Worm (Caenorhabditis elegans) whole organism, L2 larva: ENCODE data around the gene pes-10.

ENCODE experiments used
- elt-1 ChIP-seq: fragments of 150-350 bp; optimal IDR thresholded peaks from 2 replicates; lab custom pipeline; 2014; ENCODE audit warnings: missing biosample characterization, missing genetic modification characterization
- nhr-10 ChIP-seq: sonication (generic microtip); optimal IDR thresholded peaks from 2 replicates; lab custom pipeline; 2017; ENCODE audit warnings: missing biosample characterization, missing genetic modification characterization
- nhr-6 ChIP-seq: fragments of 150-350 bp; optimal IDR thresholded peaks from 2 replicates; lab custom pipeline; 2014; ENCODE audit warnings: missing biosample characterization, missing genetic modification characterization
- snpc-4 ChIP-seq: fragments of 150-350 bp; optimal IDR thresholded peaks from 2 replicates; lab custom pipeline; 2014; ENCODE audit warnings: missing biosample characterization, missing genetic modification characterization
- unc-39 ChIP-seq: fragments of 150-350 bp; optimal IDR thresholded peaks from 2 replicates; lab custom pipeline; 2014; ENCODE audit warnings: missing biosample characterization, missing genetic modification characterization
- ztf-1 ChIP-seq: fragments of 200-800 bp; sonication (Bioruptor generic); conservative IDR thresholded peaks from 2 replicates; pipeline ENCODE4 v1.3.6; 2022; ENCODE audit warnings: missing genetic modification characterization, missing compliant biosample characterization
- ztf-4 ChIP-seq: fragments of 150-350 bp; optimal IDR thresholded peaks from 2 replicates; lab custom pipeline; 2014; ENCODE audit warnings: missing biosample characterization, missing genetic modification characterization

DNA sequence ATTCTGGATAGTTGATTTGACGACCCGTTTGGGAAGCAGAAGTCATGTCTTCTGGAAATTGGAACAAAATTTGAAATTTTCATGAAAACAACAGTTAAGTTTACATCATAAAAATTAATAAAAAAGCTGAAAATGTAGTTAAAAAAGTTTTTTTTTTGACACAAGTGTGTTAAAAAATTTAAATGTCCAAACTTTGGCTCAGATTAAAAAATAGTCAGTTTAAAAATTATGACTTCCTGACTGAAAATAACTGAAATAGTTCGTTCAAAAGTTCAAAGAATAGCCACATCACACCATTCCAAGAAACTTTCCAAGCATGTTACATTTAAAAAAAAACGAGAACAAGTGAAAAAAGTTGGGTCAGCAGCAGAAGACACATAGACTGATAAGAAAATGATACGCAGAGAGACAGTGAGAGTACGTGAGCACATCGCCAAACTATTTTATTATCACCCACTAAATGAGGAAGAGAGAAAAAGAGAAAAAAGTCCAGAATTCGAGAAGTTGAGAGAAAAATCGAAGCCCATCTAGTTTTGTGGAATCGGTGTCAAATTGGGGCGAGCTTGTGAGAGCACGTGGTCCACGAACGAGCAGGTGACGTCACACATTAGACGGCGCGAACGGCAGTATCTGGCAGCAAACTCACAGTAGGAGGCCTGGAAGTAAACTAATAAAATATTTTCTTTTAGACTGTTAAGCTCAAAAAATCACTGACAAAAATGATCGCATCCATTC, 31.1 kb downstream of the pes-10 start, which contains the start of gene acl-7:
- TF ChIP-seq ztf-1: no peak
- no peak for TF ChIP-seq nhr-6
- TF ChIP-seq snpc-4 (tag; lab: Kevin White, UChicago): no peak
- no peak for TF ChIP-seq nhr-10 (tag; lab: Kevin White, UChicago)
- TF ChIP-seq unc-39 (tag; lab: Kevin White, UChicago): no peak
- TF ChIP-seq ztf-4 (tag; lab: Kevin White, UChicago): no peak
- TF ChIP-seq elt-1: no peak
